Worm (Caenorhabditis elegans): Measurements from ENCODE around the gene F28C1.1.

ce11 chrV:12433717-12434116 lies 16.9 kb upstream of the F28C1.1 start, which contains the start of gene srh-25:
- TF ChIP-seq elt-3 (tag; optimal IDR thresholded peaks at IDR 0.05) (no peak), ces-1 (GFP tag; optimal IDR thresholded peaks at IDR 0.05) (no peak), nhr-28 (tag; optimal IDR thresholded peaks at IDR 0.05) (no peak), ztf-11 (tag; optimal IDR thresholded peaks at IDR 0.05) (no peak), nhr-76 (tag; optimal IDR thresholded peaks at IDR 0.05) (no peak), M03D4.4 (tag; optimal IDR thresholded peaks at IDR 0.05) (no peak), unc-120 (tag; optimal IDR thresholded peaks at IDR 0.05; ENCODE audit: poor library complexity, severe bottlenecking) (no peak), unc-62 (GFP tag; optimal IDR thresholded peaks at IDR 0.05) (no peak), drap-1 (GFP tag; optimal IDR thresholded peaks at IDR 0.05) (no peak), pha-4 (tag; optimal IDR thresholded peaks at IDR 0.05) (no peak), unc-39 (tag; optimal IDR thresholded peaks at IDR 0.05) (no peak), snpc-4 (tag; optimal IDR thresholded peaks at IDR 0.05) (no peak), nhr-237 (tag; optimal IDR thresholded peaks at IDR 0.05) (no peak), elt-1 (tag; optimal IDR thresholded peaks at IDR 0.05; ENCODE audit: borderline replicate concordance, insufficient read depth) (no peak)

Measured in whole organism, mixed stage, embryonic.